Fruit fly (Drosophila melanogaster) whole organism, embryonic: ENCODE measurements around the gene CG5886.

Source experiments
- Atf6 ChIP-seq: fragments of 200-800 bp; sonication (Bioruptor generic); IDR thresholded peaks from 2 replicates; pipeline ENCODE4 v1.3.6; 2022; ENCODE audit warnings: missing biosample characterization, missing genetic modification characterization
- B-H1 ChIP-seq: fragments of 200-800 bp; sonication (Bioruptor generic); IDR thresholded peaks from 3 replicates; pipeline ENCODE4 v1.3.6; 2022; ENCODE audit warnings: missing biosample characterization, missing genetic modification characterization
- BtbVII ChIP-seq: fragments of 200-800 bp; sonication (Bioruptor generic); optimal IDR thresholded peaks from 3 replicates; lab custom pipeline; 2017; ENCODE audit warnings: missing biosample characterization, mild to moderate bottlenecking, missing genetic modification characterization
- CG12071 ChIP-seq: fragments of 200-800 bp; sonication (Bioruptor generic); optimal IDR thresholded peaks from 3 replicates; lab custom pipeline; 2018; ENCODE audit warnings: missing biosample characterization, mild to moderate bottlenecking, missing genetic modification characterization
- CG13296 ChIP-seq: fragments of 200-800 bp; sonication (Bioruptor generic); optimal IDR thresholded peaks from 3 replicates; lab custom pipeline; 2018; ENCODE audit warnings: missing biosample characterization, mild to moderate bottlenecking, missing genetic modification characterization
- CG13894 ChIP-seq: fragments of 200-800 bp; sonication (Bioruptor generic); optimal IDR thresholded peaks from 3 replicates; lab custom pipeline; 2018; ENCODE audit warnings: missing biosample characterization, mild to moderate bottlenecking, missing genetic modification characterization, moderate library complexity
- CG14441 ChIP-seq: fragments of 200-800 bp; sonication (Bioruptor generic); IDR thresholded peaks from 2 replicates; pipeline ENCODE4 v1.3.6; 2022; ENCODE audit warnings: missing biosample characterization, missing genetic modification characterization
- CG14667 ChIP-seq: fragments of 200-800 bp; sonication (Bioruptor generic); IDR thresholded peaks from 2 replicates; pipeline ENCODE4 v1.3.6; 2022; ENCODE audit warnings: missing biosample characterization, missing genetic modification characterization
- CG15269 ChIP-seq: fragments of 200-800 bp; sonication (Bioruptor generic); optimal IDR thresholded peaks from 2 replicates; lab custom pipeline; 2018; ENCODE audit warnings: missing biosample characterization, mild to moderate bottlenecking, missing genetic modification characterization, moderate library complexity
- CG15514 ChIP-seq: fragments of 200-800 bp; sonication (Bioruptor generic); optimal IDR thresholded peaks from 3 replicates; lab custom pipeline; 2017; ENCODE audit warnings: missing biosample characterization, missing genetic modification characterization, mild to moderate bottlenecking, moderate library complexity, missing genetic modification reagents
- CG1792 ChIP-seq: fragments of 200-800 bp; sonication (Bioruptor generic); optimal IDR thresholded peaks from 2 replicates; lab custom pipeline; 2016; ENCODE audit warnings: missing biosample characterization, missing genetic modification characterization
- CG18619 ChIP-seq: fragments of 200-800 bp; sonication (Bioruptor generic); optimal IDR thresholded peaks from 3 replicates; lab custom pipeline; 2017; ENCODE audit warnings: missing biosample characterization, mild to moderate bottlenecking, missing genetic modification characterization
- CG2120 ChIP-seq: fragments of 200-800 bp; sonication (Bioruptor generic); optimal IDR thresholded peaks from 3 replicates; lab custom pipeline; 2016; ENCODE audit warnings: missing biosample characterization, missing genetic modification characterization
- CG2678 ChIP-seq: fragments of 200-800 bp; sonication (Bioruptor generic); optimal IDR thresholded peaks from 3 replicates; lab custom pipeline; 2019; ENCODE audit warnings: missing biosample characterization, mild to moderate bottlenecking, missing genetic modification characterization, moderate library complexity
- CG42726 ChIP-seq: fragments of 200-800 bp; sonication (Bioruptor generic); IDR thresholded peaks from 2 replicates; pipeline ENCODE4 v1.3.6; 2022; ENCODE audit warnings: missing biosample characterization, missing genetic modification characterization; ENCODE audit not compliant: partially characterized antibody
- CG4730 ChIP-seq: fragments of 200-800 bp; sonication (Bioruptor generic); IDR thresholded peaks from 2 replicates; pipeline ENCODE4 v1.3.6; 2022; ENCODE audit warnings: missing biosample characterization, missing genetic modification characterization
- CG5180 ChIP-seq: fragments of 200-800 bp; sonication (Bioruptor generic); optimal IDR thresholded peaks from 3 replicates; lab custom pipeline; 2017; ENCODE audit warnings: missing biosample characterization, missing genetic modification characterization, mild to moderate bottlenecking, moderate library complexity, missing genetic modification reagents
- CG5245 ChIP-seq: fragments of 200-800 bp; sonication (Bioruptor generic); optimal IDR thresholded peaks from 3 replicates; lab custom pipeline; 2016; ENCODE audit warnings: missing biosample characterization, missing genetic modification characterization
- CG7271 ChIP-seq: fragments of 200-800 bp; sonication (Bioruptor generic); optimal IDR thresholded peaks from 2 replicates; lab custom pipeline; 2018; ENCODE audit warnings: missing biosample characterization, mild to moderate bottlenecking, missing genetic modification characterization, moderate library complexity
- CG7372 ChIP-seq: fragments of 200-800 bp; sonication (Bioruptor generic); IDR thresholded peaks from 2 replicates; pipeline ENCODE4 v1.3.6; 2022; ENCODE audit warnings: missing biosample characterization, missing genetic modification characterization
- CG8388 ChIP-seq: fragments of 200-800 bp; sonication (Bioruptor generic); optimal IDR thresholded peaks from 2 replicates; lab custom pipeline; 2019; ENCODE audit warnings: missing biosample characterization, mild to moderate bottlenecking, missing genetic modification characterization, moderate library complexity
- CG8924 ChIP-seq: fragments of 200-800 bp; optimal IDR thresholded peaks from 3 replicates; lab custom pipeline; 2019; ENCODE audit warnings: missing biosample characterization, mild to moderate bottlenecking, missing genetic modification characterization, moderate library complexity
- CG9609 ChIP-seq: fragments of 200-800 bp; sonication (Bioruptor generic); optimal IDR thresholded peaks from 3 replicates; lab custom pipeline; 2016; ENCODE audit warnings: missing biosample characterization, missing genetic modification characterization
- Fer1 ChIP-seq: fragments of 200-800 bp; sonication (Bioruptor generic); optimal IDR thresholded peaks from 2 replicates; lab custom pipeline; 2017; ENCODE audit warnings: missing biosample characterization, mild to moderate bottlenecking, missing genetic modification characterization
- Fer2 ChIP-seq: fragments of 200-800 bp; sonication (Bioruptor generic); optimal IDR thresholded peaks from 2 replicates; lab custom pipeline; 2018; ENCODE audit warnings: missing biosample characterization, mild to moderate bottlenecking, missing genetic modification characterization, moderate library complexity
- HLH3B ChIP-seq: fragments of 200-800 bp; sonication (Bioruptor generic); IDR thresholded peaks from 2 replicates; pipeline ENCODE4 v1.3.6; 2022; ENCODE audit warnings: missing biosample characterization, missing genetic modification characterization
- Hmx ChIP-seq: fragments of 200-800 bp; sonication (Bioruptor generic); optimal IDR thresholded peaks from 2 replicates; lab custom pipeline; 2016; ENCODE audit warnings: missing biosample characterization, missing genetic modification characterization
- Meics ChIP-seq: fragments of 200-800 bp; sonication (Bioruptor generic); optimal IDR thresholded peaks from 2 replicates; lab custom pipeline; 2017; ENCODE audit warnings: missing biosample characterization, mild to moderate bottlenecking, missing genetic modification characterization
- Neu2 ChIP-seq: fragments of 200-800 bp; sonication (Bioruptor generic); optimal IDR thresholded peaks from 3 replicates; lab custom pipeline; 2016; ENCODE audit warnings: missing biosample characterization, missing genetic modification characterization, borderline replicate concordance
- Six4 ChIP-seq: fragments of 200-800 bp; sonication (Bioruptor generic); optimal IDR thresholded peaks from 2 replicates; lab custom pipeline; 2016; ENCODE audit warnings: missing biosample characterization, missing genetic modification characterization
- Spps ChIP-seq: fragments of 200-800 bp; sonication (Bioruptor generic); optimal IDR thresholded peaks from 2 replicates; lab custom pipeline; 2018; ENCODE audit warnings: missing biosample characterization, mild to moderate bottlenecking, missing genetic modification characterization
- Trl ChIP-seq, 3 experiments: fragments of >200 bp in 2 of 3; fragments of 200-800 bp in 1 of 3; sonication (Bioruptor generic) in 1 of 3; optimal IDR thresholded peaks; 2 replicates in 1 of 3; 3 replicates in 2 of 3; lab custom pipeline; 2016 to 2017; ENCODE audit warnings: missing biosample characterization in 1 of 3, missing genetic modification characterization in 1 of 3
- br ChIP-seq: fragments of >200 bp; optimal IDR thresholded peaks from 2 replicates; lab custom pipeline; 2017
- crp ChIP-seq, 2 experiments: fragments of 200-800 bp; sonication (Bioruptor generic); optimal IDR thresholded peaks; 2 replicates in 1 of 2; 3 replicates in 1 of 2; lab custom pipeline; 2017; ENCODE audit warnings: missing biosample characterization in 2 of 2, missing genetic modification characterization in 2 of 2, mild to moderate bottlenecking in 1 of 2, moderate library complexity in 1 of 2
- dimm ChIP-seq: fragments of 200-800 bp; sonication (Bioruptor generic); IDR thresholded peaks from 2 replicates; pipeline ENCODE4 v1.3.6; 2022; ENCODE audit warnings: missing biosample characterization, missing genetic modification characterization
- dysf ChIP-seq: fragments of 200-800 bp; sonication (Bioruptor generic); IDR thresholded peaks from 3 replicates; pipeline ENCODE4 v1.3.6; 2022; ENCODE audit warnings: missing biosample characterization, missing genetic modification characterization
- ewg ChIP-seq: fragments of 200-800 bp; sonication (Bioruptor generic); optimal IDR thresholded peaks from 3 replicates; lab custom pipeline; 2017; ENCODE audit warnings: mild to moderate bottlenecking, missing biosample characterization, missing genetic modification reagents, missing genetic modification characterization
- fd3F ChIP-seq: fragments of 200-800 bp; sonication (Bioruptor generic); optimal IDR thresholded peaks from 2 replicates; lab custom pipeline; 2018; ENCODE audit warnings: missing biosample characterization, mild to moderate bottlenecking, missing genetic modification characterization, moderate library complexity
- gcm2 ChIP-seq: fragments of 200-800 bp; sonication (Bioruptor generic); optimal IDR thresholded peaks from 2 replicates; lab custom pipeline; 2016; ENCODE audit warnings: missing biosample characterization, missing genetic modification characterization
- gfzf ChIP-seq: fragments of 200-800 bp; sonication (Bioruptor generic); optimal IDR thresholded peaks from 2 replicates; lab custom pipeline; 2016; ENCODE audit warnings: missing biosample characterization, mild to moderate bottlenecking, missing genetic modification characterization, moderate library complexity
- gro ChIP-seq: fragments of 200-800 bp; sonication (Bioruptor generic); optimal IDR thresholded peaks from 2 replicates; lab custom pipeline; 2016; ENCODE audit warnings: missing biosample characterization, missing genetic modification characterization
- odd ChIP-seq: fragments of 200-800 bp; sonication (Bioruptor generic); optimal IDR thresholded peaks from 2 replicates; lab custom pipeline; 2017; ENCODE audit warnings: missing biosample characterization, mild to moderate bottlenecking, missing genetic modification characterization
- org-1 ChIP-seq: fragments of 200-800 bp; sonication (Bioruptor generic); optimal IDR thresholded peaks from 2 replicates; lab custom pipeline; 2017; ENCODE audit warnings: missing biosample characterization, missing genetic modification characterization
- pan ChIP-seq, 4 experiments: fragments of >200 bp in 3 of 4; fragments of 200-800 bp in 1 of 4; sonication (Bioruptor generic) in 1 of 4; optimal IDR thresholded peaks in 3 of 4; IDR thresholded peaks in 1 of 4; 2 replicates each; pipeline versions ENCODE4 v1.3.6 to Lab custom; 2017 to 2022; ENCODE audit warnings: missing biosample characterization in 2 of 4, missing genetic modification characterization in 2 of 4, mixed read lengths in 1 of 4
- pnt ChIP-seq: fragments of 200-800 bp; sonication (Bioruptor generic); optimal IDR thresholded peaks from 3 replicates; lab custom pipeline; 2016; ENCODE audit warnings: missing biosample characterization, missing genetic modification characterization
- pum ChIP-seq: fragments of 200-800 bp; sonication (Bioruptor generic); optimal IDR thresholded peaks from 2 replicates; lab custom pipeline; 2016; ENCODE audit warnings: missing biosample characterization, missing genetic modification characterization
- scrt ChIP-seq: fragments of 200-800 bp; sonication (Bioruptor generic); optimal IDR thresholded peaks from 2 replicates; lab custom pipeline; 2018; ENCODE audit warnings: missing biosample characterization, mild to moderate bottlenecking, missing genetic modification characterization, moderate library complexity
- sug ChIP-seq: fragments of 200-800 bp; optimal IDR thresholded peaks from 2 replicates; lab custom pipeline; 2019; ENCODE audit warnings: missing biosample characterization, mild to moderate bottlenecking, missing genetic modification characterization, moderate library complexity
- yki ChIP-seq: fragments of >200 bp; optimal IDR thresholded peaks from 3 replicates; lab custom pipeline; 2018
- zfh1 ChIP-seq: fragments of 200-800 bp; sonication (Bioruptor generic); IDR thresholded peaks from 3 replicates; pipeline ENCODE4 v1.3.6; 2022; ENCODE audit warnings: missing biosample characterization, missing genetic modification characterization

Gene CG5886

DNA sequence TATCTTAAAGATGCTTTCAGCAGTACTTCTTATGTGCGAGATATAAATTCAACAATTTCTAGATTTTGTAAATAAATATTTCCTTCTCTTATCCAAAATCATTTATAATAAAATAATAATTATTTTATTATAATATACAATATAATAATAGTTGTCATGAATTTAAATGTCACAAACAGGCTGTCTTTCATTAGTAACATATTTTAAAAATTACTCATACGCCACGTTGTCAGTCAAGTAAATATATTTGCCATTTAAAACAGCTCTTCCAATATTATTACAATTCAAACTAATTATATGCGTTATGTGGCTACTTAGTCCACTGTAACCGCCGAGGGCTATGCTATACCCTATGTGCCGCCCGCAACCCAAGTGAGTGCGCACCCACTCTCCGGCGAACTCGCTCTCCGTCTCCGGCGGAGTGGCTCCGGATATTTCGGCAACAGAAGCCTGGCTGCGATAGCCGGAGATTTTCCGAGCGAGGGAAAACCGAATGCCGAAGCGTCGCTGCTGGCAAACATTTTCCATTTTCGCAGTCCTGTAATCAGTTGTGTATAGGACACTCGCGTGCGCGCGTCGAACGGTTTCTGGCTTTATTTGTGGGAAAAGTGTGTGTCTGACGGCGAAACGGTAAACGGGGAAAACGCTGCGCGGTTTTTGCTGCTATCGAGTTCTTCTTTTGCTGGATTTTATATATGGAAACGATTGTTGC lies 4.3 kb downstream of the CG5886 start, which contains the start of gene CG5890 (continued):
- TF ChIP-seq CG9609 (GFP tag; lab: Kevin White, UChicago): no peak
- TF ChIP-seq CG13894: no peak
- TF ChIP-seq gcm2: no peak
- TF ChIP-seq CG7372 (GFP tag; lab: Robert Waterston, UW): no peak
- TF ChIP-seq Fer1 (GFP tag; lab: Kevin White, UChicago): peak; percentile 73
- TF ChIP-seq dysf (GFP tag; lab: Robert Waterston, UW): 0 out of 3 replicates have a peak, but pooled peaks have one; percentile 18
- TF ChIP-seq CG14667 (GFP tag; lab: Robert Waterston, UW): no peak
- peak; percentile 18 for TF ChIP-seq ewg
- no peak for TF ChIP-seq CG8388
- TF ChIP-seq Neu2: no peak
- no peak for TF ChIP-seq gfzf (GFP tag; lab: Kevin White, UChicago)
- no peak for TF ChIP-seq CG14441 (GFP tag; lab: Robert Waterston, UW)
- no peak for TF ChIP-seq CG4730
- TF ChIP-seq Spps (tag; lab: Kevin White, UChicago): no peak
- no peak for TF ChIP-seq crp (GFP tag; optimal IDR thresholded peaks at IDR 0.05; lab: Kevin White, UChicago)
- TF ChIP-seq org-1: no peak
- no peak for TF ChIP-seq CG5245 (GFP tag; lab: Kevin White, UChicago)
- TF ChIP-seq HLH3B: no peak
- peak; percentile 32 for TF ChIP-seq sug
- no peak for TF ChIP-seq pnt (GFP tag; lab: Kevin White, UChicago)
- peak; percentile 12 for TF ChIP-seq scrt
- TF ChIP-seq CG7271 (tag; lab: Kevin White, UChicago): no peak
- no peak for TF ChIP-seq Six4 (GFP tag; lab: Kevin White, UChicago)

- TF ChIP-seq Hmx (GFP tag; lab: Kevin White, UChicago) (no peak), dimm (no peak), CG42726 (GFP tag; lab: Robert Waterston, UW) (no peak), pum (GFP tag; lab: Kevin White, UChicago) (no peak), CG2678 (tag; lab: Kevin White, UChicago) (no peak), Fer2 (tag; lab: Kevin White, UChicago) (peak; percentile 23), pan (optimal IDR thresholded peaks at IDR 0.05; lab: Kevin White, UChicago) (no peak), pan (GFP tag; optimal IDR thresholded peaks at IDR 0.05 in 1 of 2, IDR thresholded peaks at IDR 0.05 in 1 of 2) (no peak), Meics (GFP tag; lab: Kevin White, UChicago) (peak; percentile 51), CG13296 (GFP tag; lab: Kevin White, UChicago) (peak; percentile 32), gro (GFP tag; lab: Kevin White, UChicago) (no peak), BtbVII (GFP tag; lab: Kevin White, UChicago) (peak; percentile 28), CG1792 (GFP tag; lab: Kevin White, UChicago) (no peak), CG12071 (GFP tag; lab: Kevin White, UChicago) (no peak), yki (lab: Kevin White, UChicago) (no peak), CG15269 (tag; lab: Kevin White, UChicago) (no peak), Atf6 (GFP tag; lab: Robert Waterston, UW) (peak; percentile 60; the same call in 1 of the 2 replicates), Trl (optimal IDR thresholded peaks at IDR 0.05; lab: Kevin White, UChicago) (no peak), Trl (GFP tag; optimal IDR thresholded peaks at IDR 0.05; lab: Kevin White, UChicago) (no peak), odd (GFP tag; lab: Kevin White, UChicago) (no peak), CG8924 (tag; lab: Kevin White, UChicago) (no peak), fd3F (GFP tag; lab: Kevin White, UChicago) (peak; percentile 37), br (lab: Kevin White, UChicago) (no peak), CG5180 (GFP tag; lab: Kevin White, UChicago) (no peak), CG15514 (GFP tag; lab: Kevin White, UChicago) (peak; percentile 67), CG2120 (GFP tag; lab: Kevin White, UChicago) (peak; percentile 31), B-H1 (GFP tag; lab: Robert Waterston, UW) (no peak), zfh1 (GFP tag; lab: Robert Waterston, UW) (no peak), CG18619 (no peak)
Observed at dm6 chr3R:25870389-25870788, 19.0 kb downstream of the CG5886 start.
